Worm (Caenorhabditis elegans) whole organism, L4 larva: ENCODE measurements around the gene C44B11.6.

Experiments
- F10B5.3 ChIP-seq: sonication (generic microtip); optimal IDR thresholded peaks from 2 replicates; lab custom pipeline; 2016; ENCODE audit warnings: mild to moderate bottlenecking, missing genetic modification characterization, missing compliant biosample characterization
- F26F4.8 ChIP-seq: fragments of 200-800 bp; sonication (Bioruptor generic); conservative IDR thresholded peaks from 2 replicates; pipeline ENCODE4 v1.3.6; 2022; ENCODE audit warnings: missing genetic modification characterization, missing compliant biosample characterization
- F44E2.7 ChIP-seq: fragments of 200-800 bp; sonication (Bioruptor generic); IDR thresholded peaks from 2 replicates; pipeline ENCODE4 v2.1.2; 2022; ENCODE audit warnings: missing genetic modification characterization, missing compliant biosample characterization
- F49E8.2 ChIP-seq: sonication (generic microtip); optimal IDR thresholded peaks from 2 replicates; lab custom pipeline; 2016; ENCODE audit warnings: missing compliant biosample characterization, mild to moderate bottlenecking, missing genetic modification characterization, borderline replicate concordance
- Y48G9A.11 ChIP-seq: fragments of 200-800 bp; sonication (Bioruptor generic); IDR thresholded peaks from 2 replicates; pipeline ENCODE4 v1.3.6; 2022; ENCODE audit warnings: missing genetic modification reagents, missing genetic modification characterization, missing compliant biosample characterization
- Y75B8A.6 ChIP-seq: fragments of 200-800 bp; sonication (Bioruptor generic); IDR thresholded peaks from 2 replicates; pipeline ENCODE4 v1.3.6; 2022; ENCODE audit warnings: missing genetic modification reagents, missing genetic modification characterization, missing compliant biosample characterization
- aly-2 ChIP-seq: sonication (generic microtip); optimal IDR thresholded peaks from 2 replicates; lab custom pipeline; 2018; ENCODE audit warnings: missing biosample characterization, missing genetic modification characterization
- arid-1 ChIP-seq: fragments of 200-800 bp; sonication (Bioruptor generic); conservative IDR thresholded peaks from 2 replicates; pipeline ENCODE4 v1.3.6; 2022; ENCODE audit warnings: missing genetic modification reagents, missing genetic modification characterization, missing compliant biosample characterization
- ceh-28 ChIP-seq: fragments of 150-350 bp; optimal IDR thresholded peaks from 2 replicates; lab custom pipeline; 2014; ENCODE audit warnings: missing biosample characterization, missing genetic modification reagents, missing genetic modification characterization
- ceh-82 ChIP-seq: sonication (generic microtip); optimal IDR thresholded peaks from 2 replicates; lab custom pipeline; 2017; ENCODE audit warnings: missing biosample characterization, missing genetic modification characterization
- ces-1 ChIP-seq: fragments of 150-350 bp; sonication (generic microtip); optimal IDR thresholded peaks from 4 replicates; lab custom pipeline; 2014; ENCODE audit warnings: missing biosample characterization, missing genetic modification reagents, missing genetic modification characterization
- daf-16 ChIP-seq, 3 experiments: sonication (generic microtip); optimal IDR thresholded peaks; 2 replicates each; lab custom pipeline; 2016 to 2017; ENCODE audit warnings: missing genetic modification characterization in 3 of 3, missing genetic modification reagents in 3 of 3, mild to moderate bottlenecking in 2 of 3, missing compliant biosample characterization in 2 of 3, missing biosample characterization in 1 of 3, moderate library complexity in 1 of 3
- dpl-1 ChIP-seq: fragments of 150-350 bp; optimal IDR thresholded peaks from 2 replicates; lab custom pipeline; 2014; ENCODE audit warnings: missing biosample characterization, missing genetic modification reagents, missing genetic modification characterization
- dve-1 ChIP-seq: sonication (generic microtip); optimal IDR thresholded peaks from 2 replicates; lab custom pipeline; 2017; ENCODE audit warnings: antibody characterized with exemption, mild to moderate bottlenecking, missing genetic modification characterization, missing compliant biosample characterization; ENCODE audit not compliant: insufficient read depth
- egl-27 ChIP-seq: sonication (generic microtip); optimal IDR thresholded peaks from 3 replicates; lab custom pipeline; 2017; ENCODE audit warnings: missing biosample characterization, missing genetic modification reagents, missing genetic modification characterization
- egl-43 ChIP-seq: fragments of 200-800 bp; sonication (Bioruptor generic); IDR thresholded peaks from 2 replicates; pipeline ENCODE4 v1.3.6; 2022; ENCODE audit warnings: missing genetic modification reagents, missing genetic modification characterization, missing compliant biosample characterization
- lin-1 ChIP-seq: fragments of 200-800 bp; sonication (Bioruptor generic); IDR thresholded peaks from 2 replicates; pipeline ENCODE4 v1.3.6; 2022; ENCODE audit warnings: missing genetic modification reagents, missing genetic modification characterization, missing compliant biosample characterization
- lin-39 ChIP-seq: fragments of 150-350 bp; optimal IDR thresholded peaks from 2 replicates; lab custom pipeline; 2014; ENCODE audit warnings: missing biosample characterization, missing genetic modification reagents, missing genetic modification characterization
- mxl-2 ChIP-seq: fragments of 200-800 bp; sonication (Bioruptor generic); conservative IDR thresholded peaks from 2 replicates; pipeline ENCODE4 v1.3.6; 2022; ENCODE audit warnings: missing genetic modification reagents, missing genetic modification characterization, missing compliant biosample characterization
- nhr-10 ChIP-seq: fragments of 150-350 bp; optimal IDR thresholded peaks from 2 replicates; lab custom pipeline; 2014; ENCODE audit warnings: missing biosample characterization, missing genetic modification characterization
- nhr-102 ChIP-seq: sonication (generic microtip); optimal IDR thresholded peaks from 2 replicates; lab custom pipeline; 2016; ENCODE audit warnings: mild to moderate bottlenecking, missing genetic modification characterization, moderate library complexity, missing compliant biosample characterization
- nhr-42 ChIP-seq: fragments of 200-800 bp; sonication (Bioruptor generic); IDR thresholded peaks from 2 replicates; pipeline ENCODE4 v1.3.6; 2022; ENCODE audit warnings: missing genetic modification characterization, missing compliant biosample characterization
- nhr-77 ChIP-seq: fragments of 150-350 bp; optimal IDR thresholded peaks from 2 replicates; lab custom pipeline; 2014; ENCODE audit warnings: missing biosample characterization, missing genetic modification characterization
- pha-4 ChIP-seq, 2 experiments: fragments of 150-350 bp in 1 of 2; fragments of 200-800 bp in 1 of 2; sonication (Bioruptor generic) in 1 of 2; IDR thresholded peaks in 1 of 2; optimal IDR thresholded peaks in 1 of 2; 2 replicates each; pipeline versions ENCODE4 v1.3.6 to Lab custom; 2014 to 2022; ENCODE audit warnings: missing genetic modification characterization in 2 of 2, missing genetic modification reagents in 2 of 2, missing biosample characterization in 1 of 2, missing compliant biosample characterization in 1 of 2
- sdz-12 ChIP-seq: fragments of 200-800 bp; sonication (Bioruptor generic); optimal IDR thresholded peaks from 2 replicates; lab custom pipeline; 2018; ENCODE audit warnings: mild to moderate bottlenecking, missing genetic modification characterization, missing compliant biosample characterization
- set-16 ChIP-seq: fragments of 200-800 bp; sonication (Bioruptor generic); IDR thresholded peaks from 2 replicates; pipeline ENCODE4 v1.3.6; 2022; ENCODE audit warnings: missing genetic modification reagents, missing genetic modification characterization, missing compliant biosample characterization
- snpc-1.2 ChIP-seq: fragments of 200-800 bp; sonication (Bioruptor generic); IDR thresholded peaks from 2 replicates; pipeline ENCODE4 v1.3.6; 2022; ENCODE audit warnings: missing genetic modification reagents, missing genetic modification characterization, missing compliant biosample characterization
- snpc-4 ChIP-seq: fragments of 150-350 bp; optimal IDR thresholded peaks from 2 replicates; lab custom pipeline; 2014; ENCODE audit warnings: missing biosample characterization, missing genetic modification characterization
- unc-130 ChIP-seq: sonication (generic microtip); optimal IDR thresholded peaks from 2 replicates; lab custom pipeline; 2016; ENCODE audit warnings: missing genetic modification reagents, missing genetic modification characterization, missing compliant biosample characterization
- unc-39 ChIP-seq: sonication (generic microtip); optimal IDR thresholded peaks from 2 replicates; lab custom pipeline; 2017; ENCODE audit warnings: missing biosample characterization, missing genetic modification characterization
- zip-2 ChIP-seq: fragments of 150-350 bp; optimal IDR thresholded peaks from 2 replicates; lab custom pipeline; 2014; ENCODE audit warnings: missing biosample characterization, missing genetic modification characterization
- ztf-7 ChIP-seq: fragments of 150-350 bp; optimal IDR thresholded peaks from 2 replicates; lab custom pipeline; 2014; ENCODE audit warnings: missing biosample characterization, missing genetic modification characterization

Gene C44B11.6

ce11 chrIII:3163448-3163847 lies 10.5 kb downstream of the C44B11.6 start:
- TF ChIP-seq F10B5.3 (tag; lab: Kevin White, UChicago) (no peak), sdz-12 (GFP tag; lab: Kevin White, UChicago) (no peak), ceh-82 (no peak), dpl-1 (GFP tag; lab: Kevin White, UChicago) (no peak), aly-2 (no peak), nhr-10 (tag; lab: Kevin White, UChicago) (no peak), pha-4 (GFP tag; IDR thresholded peaks at IDR 0.05; lab: Robert Waterston, UW) (no peak), pha-4 (tag; optimal IDR thresholded peaks at IDR 0.05; lab: Kevin White, UChicago) (no peak), ztf-7 (tag; lab: Kevin White, UChicago) (no peak), snpc-1.2 (GFP tag; lab: Robert Waterston, UW) (no peak), nhr-42 (GFP tag; lab: Robert Waterston, UW) (no peak), egl-27 (no peak), zip-2 (tag; lab: Kevin White, UChicago) (no peak), F26F4.8 (GFP tag; lab: Robert Waterston, UW) (no peak), lin-1 (no peak), snpc-4 (tag; lab: Kevin White, UChicago) (no peak), Y75B8A.6 (GFP tag; lab: Robert Waterston, UW) (no peak), F44E2.7 (GFP tag; lab: Robert Waterston, UW) (no peak), ces-1 (no peak), mxl-2 (GFP tag; lab: Robert Waterston, UW) (no peak), daf-16 (GFP tag; optimal IDR thresholded peaks at IDR 0.05; lab: Kevin White, UChicago) (no peak), daf-16 (tag; optimal IDR thresholded peaks at IDR 0.05; lab: Kevin White, UChicago) (no peak)

ce11 chrIII:3165309-3165708 lies 12.4 kb downstream of the C44B11.6 start, which contains the start of gene R148.5:
Gene R148.5, plus strand, starts transcription at chrIII:3165639.
- TF ChIP-seq F26F4.8 (GFP tag; lab: Robert Waterston, UW) (no peak), egl-43 (GFP tag; lab: Robert Waterston, UW) (no peak), ces-1 (no peak)

- TF ChIP-seq set-16 (GFP tag; lab: Robert Waterston, UW), result peak; percentile 79
- TF ChIP-seq dve-1 (tag; lab: Kevin White, UChicago), result no peak
Observed at ce11 chrIII:3169279-3169678, 16.3 kb downstream of the C44B11.6 start.

ce11 chrIII:3170538-3170937 lies 17.6 kb downstream of the C44B11.6 start:
- TF ChIP-seq nhr-102 (tag; lab: Kevin White, UChicago) (no peak), ceh-28 (tag; lab: Kevin White, UChicago) (peak; percentile 98), dve-1 (tag; lab: Kevin White, UChicago) (no peak)
- TF ChIP-seq, all 104 proteins: peak for 1

ce11 chrIII:3171382-3171781 lies 18.4 kb downstream of the C44B11.6 start, which contains the start of gene R148.4:
Gene R148.4, plus strand, starts transcription at chrIII:3171592.
- TF ChIP-seq F49E8.2 (peak; percentile 64), unc-39 (tag; lab: Kevin White, UChicago) (no peak), lin-39 (no peak), Y48G9A.11 (GFP tag; lab: Robert Waterston, UW) (0 out of 2 replicates have a peak, but pooled peaks have one; percentile 43), arid-1 (GFP tag; lab: Robert Waterston, UW) (no peak), unc-130 (GFP tag; lab: Kevin White, UChicago) (peak; percentile 19), nhr-77 (tag; lab: Kevin White, UChicago) (no peak)
